Fruit fly (Drosophila melanogaster): ENCODE measurements around the gene Hpf1.
A peak's percentile ranks its signal among the peaks of the same experiment; 100 is the strongest.

Gene Hpf1

DNA sequence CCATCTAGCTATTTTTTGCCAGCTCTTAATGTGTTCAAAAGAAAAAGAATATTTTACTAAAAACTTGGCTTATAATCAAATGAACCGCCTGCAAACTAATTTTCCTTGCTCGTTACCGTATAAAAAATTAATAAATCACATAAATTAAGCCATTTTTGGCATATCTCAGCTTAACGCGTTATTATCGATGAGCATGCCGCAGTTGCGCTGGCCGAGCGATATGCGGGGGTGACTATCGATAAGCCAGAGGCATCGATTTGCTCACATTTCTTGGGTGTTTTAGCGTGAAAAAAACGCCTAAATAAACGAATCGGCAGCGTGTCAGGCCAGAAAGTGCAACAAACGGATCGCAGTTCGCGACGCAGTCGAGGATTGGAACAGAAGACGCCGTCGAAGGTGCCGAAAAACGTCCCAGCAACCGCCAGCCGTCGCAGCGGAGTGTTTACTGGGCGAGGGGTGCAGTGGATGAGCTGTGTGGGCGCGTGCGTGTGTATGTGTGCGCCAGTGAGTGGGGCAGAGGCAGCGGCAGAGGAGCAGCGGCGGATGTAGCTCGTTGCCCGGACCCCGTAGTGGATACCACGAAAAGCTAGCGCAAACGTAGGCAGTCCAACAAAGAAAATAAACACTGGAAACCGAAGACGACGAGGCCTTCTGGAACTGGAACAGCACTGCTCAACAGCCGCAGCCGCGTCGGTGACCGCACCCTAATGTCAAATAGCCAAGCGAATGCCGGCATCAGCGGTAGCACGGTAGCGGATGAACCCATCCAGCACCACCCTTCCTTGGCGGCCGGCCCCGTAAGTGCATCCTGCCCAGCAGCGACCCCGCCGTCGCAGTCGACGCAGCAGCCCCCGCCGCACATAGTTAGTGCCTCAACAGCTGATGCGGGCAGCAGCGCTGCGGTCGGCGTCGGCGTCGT lies 49.1 kb upstream of the Hpf1 start, which contains the start of the genes Sym and Madm (continued):
- TF ChIP-seq NfI (GFP tag; optimal IDR thresholded peaks at IDR 0.05) (peak; percentile 5), tio (GFP tag; optimal IDR thresholded peaks at IDR 0.05) (no peak), zen2 (GFP tag; IDR thresholded peaks at IDR 0.05; ENCODE audit: partially characterized antibody) (peak; percentile 70; the same call in 1 of the 3 replicates), ap (GFP tag; IDR thresholded peaks at IDR 0.05) (no peak), pros (GFP tag; optimal IDR thresholded peaks at IDR 0.05) (no peak), CG14050 (GFP tag; IDR thresholded peaks at IDR 0.05) (no peak), CG15696 (tag; optimal IDR thresholded peaks at IDR 0.05) (no peak), CG6683 (GFP tag; optimal IDR thresholded peaks at IDR 0.05) (peak; percentile 2), CG10431 (GFP tag; optimal IDR thresholded peaks at IDR 0.05) (no peak), mam (GFP tag; optimal IDR thresholded peaks at IDR 0.05) (peak; percentile 70), Mes4 (GFP tag; optimal IDR thresholded peaks at IDR 0.05) (no peak), Bgb (GFP tag; IDR thresholded peaks at IDR 0.05; ENCODE audit: partially characterized antibody) (peak; percentile 78), CG34376 (GFP tag; optimal IDR thresholded peaks at IDR 0.05) (no peak), CG1792 (GFP tag; optimal IDR thresholded peaks at IDR 0.05) (no peak), grau (tag; optimal IDR thresholded peaks at IDR 0.05) (peak; percentile 52), btn (GFP tag; optimal IDR thresholded peaks at IDR 0.05) (no peak), CG4282 (GFP tag; optimal IDR thresholded peaks at IDR 0.05) (no peak), Ravus (GFP tag; IDR thresholded peaks at IDR 0.05) (no peak), dati (GFP tag; IDR thresholded peaks at IDR 0.05) (no peak), Ets65A (GFP tag) (peak; percentile 97), CG1832 (GFP tag; optimal IDR thresholded peaks at IDR 0.05) (no peak), gsb-n (tag; optimal IDR thresholded peaks at IDR 0.05) (no peak), sisA (GFP tag; IDR thresholded peaks at IDR 0.05) (0 out of 2 replicates have a peak, but pooled peaks have one; percentile 30), CG10462 (GFP tag; optimal IDR thresholded peaks at IDR 0.05) (no peak), CG11085 (GFP tag; IDR thresholded peaks at IDR 0.05) (no peak), Gug (GFP tag; IDR thresholded peaks at IDR 0.05) (peak; percentile 29; the same call in 1 of the 4 replicates), CG3726 (GFP tag; IDR thresholded peaks at IDR 0.05) (no peak), zfh2 (GFP tag; optimal IDR thresholded peaks at IDR 0.05) (peak; percentile 50), seq (GFP tag; IDR thresholded peaks at IDR 0.05) (no peak), ro (GFP tag; IDR thresholded peaks at IDR 0.05) (no peak), crp (GFP tag; optimal IDR thresholded peaks at IDR 0.05) (peak in 1 of 2 experiments; percentile 50), CG14710 (tag; optimal IDR thresholded peaks at IDR 0.05) (peak; percentile 68), maf-S (GFP tag; optimal IDR thresholded peaks at IDR 0.05) (peak; percentile 40), CG18262 (tag; optimal IDR thresholded peaks at IDR 0.05) (peak; percentile 39), Meics (GFP tag; optimal IDR thresholded peaks at IDR 0.05) (peak; percentile 48), unc-4 (GFP tag; IDR thresholded peaks at IDR 0.05; ENCODE audit: partially characterized antibody) (peak; percentile 81), ftz-f1 (GFP tag; optimal IDR thresholded peaks at IDR 0.05) (no peak), CG4730 (GFP tag; IDR thresholded peaks at IDR 0.05) (no peak), Hr3 (GFP tag; optimal IDR thresholded peaks at IDR 0.05) (peak; percentile 33), dysf (GFP tag; IDR thresholded peaks at IDR 0.05) (peak; percentile 7; the same call in 1 of the 3 replicates), nom (GFP tag; optimal IDR thresholded peaks at IDR 0.05) (no peak), slbo (GFP tag; IDR thresholded peaks at IDR 0.05) (peak; percentile 60), az2 (GFP tag; optimal IDR thresholded peaks at IDR 0.05) (no peak), Hmx (GFP tag; optimal IDR thresholded peaks at IDR 0.05) (peak; percentile 18), CG6175 (GFP tag; IDR thresholded peaks at IDR 0.05) (no peak), da (GFP tag; optimal IDR thresholded peaks at IDR 0.05) (no peak), Atf3 (GFP tag; optimal IDR thresholded peaks at IDR 0.05) (no peak), corto (GFP tag; optimal IDR thresholded peaks at IDR 0.05) (no peak), sr (GFP tag; IDR thresholded peaks at IDR 0.05) (peak; percentile 98), CG32767 (GFP tag; IDR thresholded peaks at IDR 0.05) (no peak)

Data from whole organism, embryonic.